Worm (Caenorhabditis elegans) whole organism, L2 larva: Measurements from ENCODE around the gene let-716.
A peak's percentile ranks its signal among the peaks of the same experiment; 100 is the strongest.

Experiments
- C34F6.9 ChIP-seq: fragments of 150-350 bp; optimal IDR thresholded peaks from 2 replicates; lab custom pipeline; 2014; ENCODE audit warnings: missing biosample characterization, missing genetic modification characterization
- F13H6.1 ChIP-seq: sonication (generic microtip); optimal IDR thresholded peaks from 2 replicates; lab custom pipeline; 2016; ENCODE audit warnings: missing genetic modification characterization, missing compliant biosample characterization
- R02D3.7 ChIP-seq: fragments of 150-350 bp; optimal IDR thresholded peaks from 2 replicates; lab custom pipeline; 2014; ENCODE audit warnings: missing biosample characterization, missing genetic modification characterization
- Y55F3AM.14 ChIP-seq: fragments of 200-800 bp; sonication (Bioruptor generic); optimal IDR thresholded peaks from 2 replicates; lab custom pipeline; 2018; ENCODE audit warnings: mild to moderate bottlenecking, missing genetic modification characterization, missing compliant biosample characterization
- ZK546.5 ChIP-seq: sonication (generic microtip); optimal IDR thresholded peaks from 2 replicates; lab custom pipeline; 2017; ENCODE audit warnings: missing biosample characterization, missing genetic modification characterization
- aly-2 ChIP-seq: fragments of 150-350 bp; optimal IDR thresholded peaks from 2 replicates; lab custom pipeline; 2014; ENCODE audit warnings: missing biosample characterization, missing genetic modification characterization
- ama-1 ChIP-seq: fragments of 150-350 bp; optimal IDR thresholded peaks from 2 replicates; lab custom pipeline; 2018; ENCODE audit warnings: inconsistent platforms
- blmp-1 ChIP-seq: sonication (generic microtip); optimal IDR thresholded peaks from 2 replicates; lab custom pipeline; 2017; ENCODE audit warnings: missing genetic modification characterization, mild to moderate bottlenecking, missing compliant biosample characterization, antibody characterized with exemption, moderate library complexity; ENCODE audit not compliant: insufficient read depth
- ceh-16 ChIP-seq: fragments of 150-350 bp; optimal IDR thresholded peaks from 2 replicates; lab custom pipeline; 2014; ENCODE audit warnings: missing biosample characterization, missing genetic modification characterization
- crh-2 ChIP-seq: sonication (generic microtip); optimal IDR thresholded peaks from 2 replicates; lab custom pipeline; 2017; ENCODE audit warnings: missing biosample characterization, missing genetic modification characterization
- dmd-4 ChIP-seq: sonication (generic microtip); optimal IDR thresholded peaks from 2 replicates; lab custom pipeline; 2017; ENCODE audit warnings: missing biosample characterization, missing genetic modification characterization
- egl-27 ChIP-seq: sonication (generic microtip); optimal IDR thresholded peaks from 3 replicates; lab custom pipeline; 2017; ENCODE audit warnings: missing biosample characterization, missing genetic modification reagents, missing genetic modification characterization
- elt-1 ChIP-seq: fragments of 150-350 bp; optimal IDR thresholded peaks from 2 replicates; lab custom pipeline; 2014; ENCODE audit warnings: missing biosample characterization, missing genetic modification characterization
- elt-3 ChIP-seq: sonication (generic microtip); optimal IDR thresholded peaks from 2 replicates; lab custom pipeline; 2017; ENCODE audit warnings: missing biosample characterization, missing genetic modification characterization
- fos-1 ChIP-seq: fragments of 150-350 bp; optimal IDR thresholded peaks from 2 replicates; lab custom pipeline; 2014; ENCODE audit warnings: missing biosample characterization, missing genetic modification characterization
- gmeb-1 ChIP-seq: fragments of 150-350 bp; optimal IDR thresholded peaks from 2 replicates; lab custom pipeline; 2014; ENCODE audit warnings: missing biosample characterization, missing genetic modification characterization
- lin-11 ChIP-seq: fragments of 150-350 bp; sonication (generic microtip); optimal IDR thresholded peaks from 2 replicates; lab custom pipeline; 2014; ENCODE audit warnings: missing biosample characterization, missing genetic modification characterization, inconsistent platforms, mixed read lengths
- lin-13 ChIP-seq: fragments of 150-350 bp; optimal IDR thresholded peaks from 2 replicates; lab custom pipeline; 2014; ENCODE audit warnings: missing biosample characterization, missing genetic modification reagents, missing genetic modification characterization
- lin-39 ChIP-seq: fragments of 150-350 bp; optimal IDR thresholded peaks from 2 replicates; lab custom pipeline; 2014; ENCODE audit warnings: missing biosample characterization, missing genetic modification reagents, missing genetic modification characterization
- lsy-2 ChIP-seq, 2 experiments: fragments of 150-350 bp in 1 of 2; sonication (generic microtip) in 1 of 2; optimal IDR thresholded peaks; 2 replicates each; lab custom pipeline; 2014 to 2017; ENCODE audit warnings: missing biosample characterization in 2 of 2, missing genetic modification characterization in 2 of 2
- mab-5 ChIP-seq: fragments of 150-350 bp; optimal IDR thresholded peaks from 2 replicates; lab custom pipeline; 2014; ENCODE audit warnings: missing biosample characterization, missing genetic modification characterization
- mbf-1 ChIP-seq: sonication (generic microtip); optimal IDR thresholded peaks from 2 replicates; lab custom pipeline; 2017; ENCODE audit warnings: missing biosample characterization, missing genetic modification characterization
- mdl-1 ChIP-seq, 2 experiments: fragments of 150-350 bp in 1 of 2; sonication (generic microtip) in 1 of 2; optimal IDR thresholded peaks; 2 replicates each; lab custom pipeline; 2017; ENCODE audit warnings: missing biosample characterization in 2 of 2, missing genetic modification characterization in 2 of 2
- nhr-10 ChIP-seq: sonication (generic microtip); optimal IDR thresholded peaks from 2 replicates; lab custom pipeline; 2017; ENCODE audit warnings: missing biosample characterization, missing genetic modification characterization
- nhr-12 ChIP-seq: fragments of 150-350 bp; optimal IDR thresholded peaks from 2 replicates; lab custom pipeline; 2014; ENCODE audit warnings: missing biosample characterization, missing genetic modification characterization
- nhr-129 ChIP-seq: fragments of 150-350 bp; optimal IDR thresholded peaks from 2 replicates; lab custom pipeline; 2014; ENCODE audit warnings: missing biosample characterization, missing genetic modification characterization
- nhr-21 ChIP-seq: fragments of 150-350 bp; optimal IDR thresholded peaks from 2 replicates; lab custom pipeline; 2014; ENCODE audit warnings: missing biosample characterization, missing genetic modification characterization
- nhr-23 ChIP-seq: fragments of 150-350 bp; optimal IDR thresholded peaks from 2 replicates; lab custom pipeline; 2014; ENCODE audit warnings: missing biosample characterization, missing genetic modification reagents, missing genetic modification characterization
- nhr-237 ChIP-seq: fragments of 150-350 bp; optimal IDR thresholded peaks from 2 replicates; lab custom pipeline; 2014; ENCODE audit warnings: missing biosample characterization, missing genetic modification characterization
- nhr-25 ChIP-seq: fragments of 150-350 bp; sonication (generic microtip); optimal IDR thresholded peaks from 3 replicates; lab custom pipeline; 2014; ENCODE audit warnings: missing biosample characterization, missing genetic modification characterization
- nhr-6 ChIP-seq: fragments of 150-350 bp; optimal IDR thresholded peaks from 2 replicates; lab custom pipeline; 2014; ENCODE audit warnings: missing biosample characterization, missing genetic modification characterization
- nhr-77 ChIP-seq: fragments of 150-350 bp; optimal IDR thresholded peaks from 2 replicates; lab custom pipeline; 2014; ENCODE audit warnings: missing biosample characterization, missing genetic modification characterization
- peb-1 ChIP-seq: fragments of 150-350 bp; optimal IDR thresholded peaks from 2 replicates; lab custom pipeline; 2014; ENCODE audit warnings: missing biosample characterization, missing genetic modification characterization
- sem-4 ChIP-seq: fragments of 150-350 bp; optimal IDR thresholded peaks from 2 replicates; lab custom pipeline; 2014; ENCODE audit warnings: missing biosample characterization, missing genetic modification reagents, missing genetic modification characterization
- sma-3 ChIP-seq: sonication (generic microtip); optimal IDR thresholded peaks from 2 replicates; lab custom pipeline; 2016; ENCODE audit warnings: missing genetic modification reagents, missing genetic modification characterization, missing compliant biosample characterization
- sma-9 ChIP-seq, 2 experiments: fragments of 150-350 bp in 1 of 2; sonication (generic microtip) in 1 of 2; optimal IDR thresholded peaks; 2 replicates each; lab custom pipeline; 2014 to 2016; ENCODE audit warnings: missing genetic modification characterization in 2 of 2, mild to moderate bottlenecking in 1 of 2, missing biosample characterization in 1 of 2, missing compliant biosample characterization in 1 of 2, missing genetic modification reagents in 1 of 2, moderate library complexity in 1 of 2
- snpc-4 ChIP-seq: fragments of 150-350 bp; optimal IDR thresholded peaks from 2 replicates; lab custom pipeline; 2014; ENCODE audit warnings: missing biosample characterization, missing genetic modification characterization
- unc-39 ChIP-seq: fragments of 150-350 bp; optimal IDR thresholded peaks from 2 replicates; lab custom pipeline; 2014; ENCODE audit warnings: missing biosample characterization, missing genetic modification characterization
- unc-55 ChIP-seq: fragments of 150-350 bp; sonication (generic microtip); optimal IDR thresholded peaks from 3 replicates; lab custom pipeline; 2014; ENCODE audit warnings: missing biosample characterization, missing genetic modification reagents, missing genetic modification characterization
- unc-62 ChIP-seq: fragments of 150-350 bp; optimal IDR thresholded peaks from 2 replicates; lab custom pipeline; 2014; ENCODE audit warnings: missing biosample characterization, missing genetic modification reagents, missing genetic modification characterization
- zag-1 ChIP-seq: fragments of 150-350 bp; optimal IDR thresholded peaks from 2 replicates; lab custom pipeline; 2014; ENCODE audit warnings: missing biosample characterization, missing genetic modification characterization
- ztf-1 ChIP-seq: fragments of 200-800 bp; sonication (Bioruptor generic); conservative IDR thresholded peaks from 2 replicates; pipeline ENCODE4 v1.3.6; 2022; ENCODE audit warnings: missing genetic modification characterization, missing compliant biosample characterization
- ztf-4 ChIP-seq: fragments of 150-350 bp; optimal IDR thresholded peaks from 2 replicates; lab custom pipeline; 2014; ENCODE audit warnings: missing biosample characterization, missing genetic modification characterization

The let-716 gene

ce11 chrIII:6344737-6345136, 38.6 kb upstream of the let-716 start:
- TF ChIP-seq ztf-4 (tag; lab: Kevin White, UChicago) (peak; percentile 73), egl-27 (peak; percentile 65), mab-5 (peak; percentile 53), nhr-6 (peak; percentile 91), snpc-4 (tag; lab: Kevin White, UChicago) (peak; percentile 45), dmd-4 (no peak), nhr-12 (no peak), Y55F3AM.14 (GFP tag; lab: Kevin White, UChicago) (peak; percentile 29), blmp-1 (tag; lab: Kevin White, UChicago) (peak; percentile 34), elt-1 (no peak), aly-2 (tag; lab: Kevin White, UChicago) (no peak), sma-3 (GFP tag; lab: Kevin White, UChicago) (peak; percentile 74), crh-2 (tag; lab: Kevin White, UChicago) (peak; percentile 90), elt-3 (tag; lab: Kevin White, UChicago) (no peak), gmeb-1 (tag; lab: Kevin White, UChicago) (peak; percentile 75), fos-1 (peak; percentile 81), lin-11 (tag; lab: Kevin White, UChicago) (peak; percentile 3), R02D3.7 (tag; lab: Kevin White, UChicago) (peak; percentile 22), nhr-10 (peak; percentile 53), lin-39 (tag; lab: Kevin White, UChicago) (no peak), sem-4 (tag; lab: Kevin White, UChicago) (peak; percentile 85), peb-1 (tag; lab: Kevin White, UChicago) (no peak), sma-9 (GFP tag; optimal IDR thresholded peaks at IDR 0.05; lab: Kevin White, UChicago) (peak; percentile 72), sma-9 (tag; optimal IDR thresholded peaks at IDR 0.05; lab: Kevin White, UChicago) (no peak), nhr-21 (peak; percentile 66), lsy-2 (tag; optimal IDR thresholded peaks at IDR 0.05; lab: Kevin White, UChicago) (peak; percentile 96 to 98), lin-13 (GFP tag; lab: Kevin White, UChicago) (peak; percentile 84), nhr-129 (tag; lab: Kevin White, UChicago) (peak; percentile 93), ztf-1 (GFP tag; lab: Robert Waterston, UW) (no peak), zag-1 (tag; lab: Kevin White, UChicago) (peak; percentile 45), nhr-77 (tag; lab: Kevin White, UChicago) (no peak), F13H6.1 (tag; lab: Kevin White, UChicago) (peak; percentile 87), ZK546.5 (tag; lab: Kevin White, UChicago) (no peak), ceh-16 (tag; lab: Kevin White, UChicago) (no peak), unc-55 (peak; percentile 95), nhr-25 (tag; lab: Kevin White, UChicago) (peak; percentile 83), C34F6.9 (peak; percentile 94), mbf-1 (tag; lab: Kevin White, UChicago) (no peak), nhr-23 (tag; lab: Kevin White, UChicago) (no peak), unc-62 (GFP tag; lab: Kevin White, UChicago) (no peak), ama-1 (lab: Kevin White, UChicago) (peak; percentile 53), nhr-237 (tag; lab: Kevin White, UChicago) (no peak), mdl-1 (tag; optimal IDR thresholded peaks at IDR 0.05; lab: Kevin White, UChicago) (peak in 1 of 2 experiments; percentile 2), unc-39 (no peak)
- TF ChIP-seq, all 48 proteins: peak for 27

ce11 chrIII:6345968-6346498, 37.3 kb upstream of the let-716 start, which contains the start of the genes trmt-10C.2 and C56G2.22:
trmt-10C.2 (plus strand) TSS chrIII:6346281.
C56G2.22 (plus strand) TSS chrIII:6346448.
- peak; percentile 1 for TF ChIP-seq C34F6.9
- TF ChIP-seq nhr-25 (tag; lab: Kevin White, UChicago): no peak
